Worm (Caenorhabditis elegans) whole organism, L4 larva: ENCODE measurements around the gene C47G2.4.

Experiments used
- F10B5.3 ChIP-seq: sonication (generic microtip); optimal IDR thresholded peaks from 2 replicates; lab custom pipeline; 2016; ENCODE audit warnings: mild to moderate bottlenecking, missing genetic modification characterization, missing compliant biosample characterization
- F26F4.8 ChIP-seq: fragments of 200-800 bp; sonication (Bioruptor generic); conservative IDR thresholded peaks from 2 replicates; pipeline ENCODE4 v1.3.6; 2022; ENCODE audit warnings: missing genetic modification characterization, missing compliant biosample characterization
- F37D6.2 ChIP-seq: sonication (generic microtip); optimal IDR thresholded peaks from 2 replicates; lab custom pipeline; 2016; ENCODE audit warnings: mild to moderate bottlenecking, missing genetic modification characterization, missing compliant biosample characterization
- F44E2.7 ChIP-seq: fragments of 200-800 bp; sonication (Bioruptor generic); IDR thresholded peaks from 2 replicates; pipeline ENCODE4 v2.1.2; 2022; ENCODE audit warnings: missing genetic modification characterization, missing compliant biosample characterization
- F49E8.2 ChIP-seq: sonication (generic microtip); optimal IDR thresholded peaks from 2 replicates; lab custom pipeline; 2016; ENCODE audit warnings: missing compliant biosample characterization, mild to moderate bottlenecking, missing genetic modification characterization, borderline replicate concordance
- R02D3.7 ChIP-seq: fragments of 150-350 bp; sonication (generic microtip); optimal IDR thresholded peaks from 3 replicates; lab custom pipeline; 2014; ENCODE audit warnings: missing biosample characterization, missing genetic modification characterization
- T20F7.1 ChIP-seq: fragments of 200-800 bp; sonication (Bioruptor generic); optimal IDR thresholded peaks from 2 replicates; lab custom pipeline; 2018; ENCODE audit warnings: mild to moderate bottlenecking, missing genetic modification characterization, missing compliant biosample characterization
- ZK337.2 ChIP-seq: fragments of 200-800 bp; sonication (Bioruptor generic); IDR thresholded peaks from 2 replicates; pipeline ENCODE4 v1.3.6; 2022; ENCODE audit warnings: missing genetic modification reagents, missing genetic modification characterization, missing compliant biosample characterization
- ama-1 ChIP-seq: fragments of 150-350 bp; optimal IDR thresholded peaks from 2 replicates; lab custom pipeline; 2014; ENCODE audit warnings: inconsistent platforms, mixed read lengths
- arid-1 ChIP-seq: fragments of 200-800 bp; sonication (Bioruptor generic); conservative IDR thresholded peaks from 2 replicates; pipeline ENCODE4 v1.3.6; 2022; ENCODE audit warnings: missing genetic modification reagents, missing genetic modification characterization, missing compliant biosample characterization
- ceh-28 ChIP-seq: fragments of 150-350 bp; optimal IDR thresholded peaks from 2 replicates; lab custom pipeline; 2014; ENCODE audit warnings: missing biosample characterization, missing genetic modification reagents, missing genetic modification characterization
- ces-1 ChIP-seq: fragments of 150-350 bp; sonication (generic microtip); optimal IDR thresholded peaks from 4 replicates; lab custom pipeline; 2014; ENCODE audit warnings: missing biosample characterization, missing genetic modification reagents, missing genetic modification characterization
- daf-12 ChIP-seq: fragments of 150-350 bp; optimal IDR thresholded peaks from 2 replicates; lab custom pipeline; 2014; ENCODE audit warnings: missing biosample characterization, missing genetic modification reagents, missing genetic modification characterization
- dmd-6 ChIP-seq: fragments of 200-800 bp; sonication (Bioruptor generic); IDR thresholded peaks from 2 replicates; pipeline ENCODE4 v1.3.6; 2022; ENCODE audit warnings: missing genetic modification reagents, missing genetic modification characterization, missing compliant biosample characterization
- dmd-8 ChIP-seq: fragments of 200-800 bp; sonication (Bioruptor generic); IDR thresholded peaks from 2 replicates; pipeline ENCODE4 v1.3.6; 2022; ENCODE audit warnings: missing genetic modification characterization, missing compliant biosample characterization
- dmd-9 ChIP-seq: fragments of 200-800 bp; sonication (Bioruptor generic); IDR thresholded peaks from 2 replicates; pipeline ENCODE4 v1.3.6; 2022; ENCODE audit warnings: missing genetic modification reagents, missing genetic modification characterization, missing compliant biosample characterization
- dpl-1 ChIP-seq: fragments of 150-350 bp; optimal IDR thresholded peaks from 2 replicates; lab custom pipeline; 2014; ENCODE audit warnings: missing biosample characterization, missing genetic modification reagents, missing genetic modification characterization
- fkh-10 ChIP-seq: fragments of 150-350 bp; optimal IDR thresholded peaks from 2 replicates; lab custom pipeline; 2014; ENCODE audit warnings: missing biosample characterization, missing genetic modification reagents, missing genetic modification characterization
- fos-1 ChIP-seq: fragments of 150-350 bp; optimal IDR thresholded peaks from 2 replicates; lab custom pipeline; 2014; ENCODE audit warnings: missing biosample characterization, missing genetic modification characterization
- hlh-11 ChIP-seq: fragments of 200-800 bp; sonication (Bioruptor generic); optimal IDR thresholded peaks from 2 replicates; lab custom pipeline; 2018; ENCODE audit warnings: mild to moderate bottlenecking, missing genetic modification characterization, missing compliant biosample characterization
- jun-1 ChIP-seq: fragments of 150-350 bp; optimal IDR thresholded peaks from 2 replicates; lab custom pipeline; 2014; ENCODE audit warnings: missing biosample characterization, missing genetic modification reagents, missing genetic modification characterization
- lin-1 ChIP-seq: fragments of 200-800 bp; sonication (Bioruptor generic); IDR thresholded peaks from 2 replicates; pipeline ENCODE4 v1.3.6; 2022; ENCODE audit warnings: missing genetic modification reagents, missing genetic modification characterization, missing compliant biosample characterization
- lin-13 ChIP-seq: fragments of 150-350 bp; optimal IDR thresholded peaks from 2 replicates; lab custom pipeline; 2014; ENCODE audit warnings: missing biosample characterization, missing genetic modification reagents, missing genetic modification characterization
- lir-3 ChIP-seq: sonication (generic microtip); optimal IDR thresholded peaks from 2 replicates; lab custom pipeline; 2016; ENCODE audit warnings: mild to moderate bottlenecking, missing genetic modification characterization, missing compliant biosample characterization
- mdl-1 ChIP-seq, 2 experiments: fragments of 150-350 bp in 1 of 2; sonication (generic microtip) in 1 of 2; optimal IDR thresholded peaks; 2 replicates each; lab custom pipeline; 2014 to 2017; ENCODE audit warnings: missing biosample characterization in 2 of 2, missing genetic modification characterization in 2 of 2
- mdt-29 ChIP-seq: fragments of 200-800 bp; sonication (Bioruptor generic); IDR thresholded peaks from 2 replicates; pipeline ENCODE4 v1.3.6; 2022; ENCODE audit warnings: missing genetic modification reagents, missing genetic modification characterization, missing compliant biosample characterization
- mep-1 ChIP-seq: fragments of 150-350 bp; sonication (generic microtip); optimal IDR thresholded peaks from 3 replicates; lab custom pipeline; 2014; ENCODE audit warnings: missing biosample characterization, missing genetic modification characterization
- nhr-10 ChIP-seq: fragments of 150-350 bp; optimal IDR thresholded peaks from 2 replicates; lab custom pipeline; 2014; ENCODE audit warnings: missing biosample characterization, missing genetic modification characterization
- nhr-102 ChIP-seq: sonication (generic microtip); optimal IDR thresholded peaks from 2 replicates; lab custom pipeline; 2016; ENCODE audit warnings: mild to moderate bottlenecking, missing genetic modification characterization, moderate library complexity, missing compliant biosample characterization
- nhr-111 ChIP-seq: fragments of 200-800 bp; sonication (Bioruptor generic); optimal IDR thresholded peaks from 2 replicates; lab custom pipeline; 2018; ENCODE audit warnings: mild to moderate bottlenecking, missing genetic modification characterization, missing compliant biosample characterization
- nhr-237 ChIP-seq: sonication (generic microtip); optimal IDR thresholded peaks from 2 replicates; lab custom pipeline; 2017; ENCODE audit warnings: missing biosample characterization, missing genetic modification characterization
- nhr-25 ChIP-seq: sonication (generic microtip); optimal IDR thresholded peaks from 2 replicates; lab custom pipeline; 2017; ENCODE audit warnings: missing genetic modification characterization, mild to moderate bottlenecking, missing compliant biosample characterization, antibody characterized with exemption, moderate library complexity, borderline replicate concordance; ENCODE audit not compliant: insufficient read depth
- nhr-41 ChIP-seq: fragments of 200-800 bp; sonication (Bioruptor generic); IDR thresholded peaks from 2 replicates; pipeline ENCODE4 v1.3.6; 2022; ENCODE audit warnings: missing genetic modification reagents, missing genetic modification characterization, missing compliant biosample characterization
- nhr-42 ChIP-seq: fragments of 200-800 bp; sonication (Bioruptor generic); IDR thresholded peaks from 2 replicates; pipeline ENCODE4 v1.3.6; 2022; ENCODE audit warnings: missing genetic modification characterization, missing compliant biosample characterization
- nhr-76 ChIP-seq: fragments of 150-350 bp; optimal IDR thresholded peaks from 2 replicates; lab custom pipeline; 2014; ENCODE audit warnings: missing biosample characterization, missing genetic modification characterization
- pha-4 ChIP-seq, 2 experiments: fragments of 150-350 bp in 1 of 2; fragments of 200-800 bp in 1 of 2; sonication (Bioruptor generic) in 1 of 2; IDR thresholded peaks in 1 of 2; optimal IDR thresholded peaks in 1 of 2; 2 replicates each; pipeline versions ENCODE4 v1.3.6 to Lab custom; 2014 to 2022; ENCODE audit warnings: missing genetic modification characterization in 2 of 2, missing genetic modification reagents in 2 of 2, missing biosample characterization in 1 of 2, missing compliant biosample characterization in 1 of 2
- php-3 ChIP-seq: fragments of 200-800 bp; sonication (Bioruptor generic); IDR thresholded peaks from 2 replicates; pipeline ENCODE4 v1.3.6; 2022; ENCODE audit warnings: missing genetic modification reagents, missing genetic modification characterization, missing compliant biosample characterization
- pqm-1 ChIP-seq: sonication (generic microtip); optimal IDR thresholded peaks from 2 replicates; lab custom pipeline; 2017; ENCODE audit warnings: missing biosample characterization, missing genetic modification characterization
- rbr-2 ChIP-seq: sonication (generic microtip); optimal IDR thresholded peaks from 2 replicates; lab custom pipeline; 2016; ENCODE audit warnings: missing genotype, missing genetic modification characterization, missing compliant biosample characterization
- sdz-12 ChIP-seq: fragments of 200-800 bp; sonication (Bioruptor generic); optimal IDR thresholded peaks from 2 replicates; lab custom pipeline; 2018; ENCODE audit warnings: mild to moderate bottlenecking, missing genetic modification characterization, missing compliant biosample characterization
- skn-1 ChIP-seq: fragments of 150-350 bp; optimal IDR thresholded peaks from 2 replicates; lab custom pipeline; 2014; ENCODE audit warnings: missing biosample characterization, missing genetic modification characterization
- snpc-1.2 ChIP-seq: fragments of 200-800 bp; sonication (Bioruptor generic); IDR thresholded peaks from 2 replicates; pipeline ENCODE4 v1.3.6; 2022; ENCODE audit warnings: missing genetic modification reagents, missing genetic modification characterization, missing compliant biosample characterization
- spr-1 ChIP-seq: sonication (generic microtip); optimal IDR thresholded peaks from 2 replicates; lab custom pipeline; 2016; ENCODE audit warnings: mild to moderate bottlenecking, missing genetic modification characterization, missing compliant biosample characterization
- tag-97 ChIP-seq: fragments of 200-800 bp; sonication (Bioruptor generic); IDR thresholded peaks from 2 replicates; pipeline ENCODE4 v1.3.6; 2022; ENCODE audit warnings: missing genetic modification characterization, missing compliant biosample characterization
- tra-1 ChIP-seq: fragments of 200-800 bp; sonication (Bioruptor generic); IDR thresholded peaks from 2 replicates; pipeline ENCODE4 v1.3.6; 2022; ENCODE audit warnings: missing genetic modification reagents, missing genetic modification characterization, missing compliant biosample characterization
- unc-130 ChIP-seq: sonication (generic microtip); optimal IDR thresholded peaks from 2 replicates; lab custom pipeline; 2016; ENCODE audit warnings: missing genetic modification reagents, missing genetic modification characterization, missing compliant biosample characterization
- unc-39 ChIP-seq: sonication (generic microtip); optimal IDR thresholded peaks from 2 replicates; lab custom pipeline; 2017; ENCODE audit warnings: missing biosample characterization, missing genetic modification characterization
- vab-7 ChIP-seq: fragments of 200-800 bp; sonication (Bioruptor generic); IDR thresholded peaks from 2 replicates; pipeline ENCODE4 v1.3.6; 2022; ENCODE audit warnings: missing genetic modification reagents, missing genetic modification characterization, missing compliant biosample characterization
- zag-1 ChIP-seq: fragments of 150-350 bp; optimal IDR thresholded peaks from 2 replicates; lab custom pipeline; 2014; ENCODE audit warnings: missing biosample characterization, missing genetic modification characterization
- ztf-11 ChIP-seq: fragments of 150-350 bp; optimal IDR thresholded peaks from 2 replicates; lab custom pipeline; 2014; ENCODE audit warnings: missing biosample characterization, missing genetic modification characterization

The C47G2.4 gene

DNA sequence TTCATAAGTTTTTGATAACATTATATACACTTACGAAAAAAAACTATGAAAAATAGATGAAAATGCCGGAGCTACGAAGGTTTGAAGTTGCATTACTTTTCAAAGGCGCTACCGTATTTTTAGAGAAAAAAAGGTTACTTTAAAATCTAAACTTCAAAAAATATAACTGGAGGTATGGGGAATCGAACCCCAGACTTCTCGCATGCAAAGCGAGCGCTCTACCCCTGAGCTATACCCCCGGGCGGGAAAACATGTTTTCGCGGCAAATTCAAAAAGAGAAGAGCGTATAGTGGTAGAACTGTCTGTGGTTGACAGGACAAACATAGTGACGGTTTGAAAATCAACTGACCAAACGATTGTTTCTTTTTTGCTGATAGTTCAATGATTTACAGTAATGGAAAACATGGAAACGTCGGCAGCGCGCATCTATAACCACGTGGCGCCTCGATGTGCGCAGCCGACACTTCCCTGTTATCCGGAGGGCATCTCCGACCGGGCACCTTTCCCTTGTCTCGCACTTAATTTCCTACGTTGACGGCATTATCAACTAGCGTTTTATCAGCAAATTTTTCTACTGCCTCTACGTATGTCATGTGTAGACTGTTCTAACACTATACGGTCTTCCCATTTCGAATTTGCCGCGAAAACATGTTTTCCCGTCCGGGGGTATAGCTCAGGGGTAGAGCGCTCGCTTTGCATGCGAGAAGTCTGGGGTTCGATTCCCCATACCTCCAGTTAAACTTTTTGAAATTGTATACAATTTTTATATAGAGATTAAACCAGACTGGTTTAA, 40.6 kb upstream of the C47G2.4 start (continued):
- TF ChIP-seq ceh-28, result no peak
- no peak for TF ChIP-seq ztf-11 (tag; lab: Kevin White, UChicago)
- TF ChIP-seq fos-1 (tag; lab: Kevin White, UChicago), result no peak
- TF ChIP-seq F44E2.7 (GFP tag; lab: Robert Waterston, UW), result no peak
- peak; percentile 41 for TF ChIP-seq dmd-6 (GFP tag; lab: Robert Waterston, UW)
- TF ChIP-seq nhr-10, result no peak
- TF ChIP-seq nhr-111 (GFP tag; lab: Kevin White, UChicago), result no peak
- no peak for TF ChIP-seq dmd-9
- no peak for TF ChIP-seq unc-130 (GFP tag; lab: Kevin White, UChicago)
- TF ChIP-seq spr-1 (tag; lab: Kevin White, UChicago), result no peak
- TF ChIP-seq pqm-1 (tag; lab: Kevin White, UChicago), result no peak
- TF ChIP-seq php-3 (GFP tag; lab: Robert Waterston, UW), result peak; percentile 31; the same call in 1 of the 2 replicates
- TF ChIP-seq ces-1 (GFP tag; lab: Kevin White, UChicago), result no peak
- TF ChIP-seq T20F7.1, result no peak
- TF ChIP-seq snpc-1.2 (GFP tag; lab: Robert Waterston, UW), result 0 out of 2 replicates have a peak, but pooled peaks have one; percentile 11
- peak in 1 of 2 experiments; percentile 25 for TF ChIP-seq mdl-1 (tag; optimal IDR thresholded peaks at IDR 0.05; lab: Kevin White, UChicago)
- TF ChIP-seq sdz-12 (GFP tag; lab: Kevin White, UChicago), result no peak
- TF ChIP-seq nhr-237 (tag; lab: Kevin White, UChicago), result no peak
- no peak for TF ChIP-seq skn-1 (tag; lab: Kevin White, UChicago)
- TF ChIP-seq unc-39 (tag; lab: Kevin White, UChicago), result no peak
- no peak for TF ChIP-seq nhr-102 (tag; lab: Kevin White, UChicago)
- peak; percentile 8; the same call in 1 of the 2 replicates for TF ChIP-seq mdt-29
- no peak for TF ChIP-seq nhr-41 (GFP tag; lab: Robert Waterston, UW)
- TF ChIP-seq nhr-25 (tag; lab: Kevin White, UChicago), result no peak
- no peak for TF ChIP-seq F37D6.2
- TF ChIP-seq arid-1 (GFP tag; lab: Robert Waterston, UW), result peak; percentile 80
- no peak for TF ChIP-seq fkh-10 (GFP tag; lab: Kevin White, UChicago)
- no peak for TF ChIP-seq lin-13 (GFP tag; lab: Kevin White, UChicago)
- TF ChIP-seq hlh-11 (tag; lab: Kevin White, UChicago), result peak; percentile 67
- no peak for TF ChIP-seq lin-1 (GFP tag; lab: Robert Waterston, UW)
- no peak for TF ChIP-seq tag-97 (GFP tag; lab: Robert Waterston, UW)
- TF ChIP-seq ZK337.2 (GFP tag; lab: Robert Waterston, UW), result no peak
- TF ChIP-seq R02D3.7 (tag; lab: Kevin White, UChicago), result no peak
- TF ChIP-seq lir-3 (tag; lab: Kevin White, UChicago), result no peak
- TF ChIP-seq tra-1, result peak; percentile 48; the same call in 1 of the 2 replicates
- TF ChIP-seq daf-12 (tag; lab: Kevin White, UChicago), result no peak
- TF ChIP-seq ama-1 (lab: Kevin White, UChicago), result no peak
- TF ChIP-seq F10B5.3, result no peak
- 0 out of 2 replicates have a peak, but pooled peaks have one; percentile 34 for TF ChIP-seq nhr-42 (GFP tag; lab: Robert Waterston, UW)
- TF ChIP-seq zag-1 (tag; lab: Kevin White, UChicago), result no peak
- no peak for TF ChIP-seq F49E8.2 (tag; lab: Kevin White, UChicago)
- no peak for TF ChIP-seq nhr-76 (tag; lab: Kevin White, UChicago)
- peak; percentile 65; the same call in 1 of the 2 replicates for TF ChIP-seq pha-4 (GFP tag; IDR thresholded peaks at IDR 0.05; lab: Robert Waterston, UW)
- TF ChIP-seq pha-4 (tag; optimal IDR thresholded peaks at IDR 0.05; lab: Kevin White, UChicago), result no peak
- peak; percentile 64 for TF ChIP-seq vab-7 (GFP tag; lab: Robert Waterston, UW)
- peak; percentile 25 for TF ChIP-seq dpl-1 (GFP tag; lab: Kevin White, UChicago)
- TF ChIP-seq F26F4.8 (GFP tag; lab: Robert Waterston, UW), result no peak
- TF ChIP-seq mep-1 (tag; lab: Kevin White, UChicago), result no peak
- TF ChIP-seq dmd-8, result 0 out of 2 replicates have a peak, but pooled peaks have one; percentile 63
- peak; percentile 7 for TF ChIP-seq rbr-2
- no peak for TF ChIP-seq jun-1
